Fruit fly (Drosophila melanogaster) whole organism: ENCODE data around the gene CG33643.

Experiments
- CG8478 ChIP-seq: fragments of >200 bp; optimal IDR thresholded peaks from 2 replicates; lab custom pipeline; 2018; ENCODE audit warnings: inconsistent platforms
- EcR ChIP-seq, 2 experiments: fragments of >200 bp; optimal IDR thresholded peaks; 2 replicates each; lab custom pipeline; 2017; ENCODE audit warnings: missing biosample characterization in 2 of 2, missing genetic modification characterization in 2 of 2, missing genetic modification reagents in 2 of 2
- pan ChIP-seq: fragments of >200 bp; optimal IDR thresholded peaks from 2 replicates; lab custom pipeline; 2017
- psq ChIP-seq: fragments of >200 bp; optimal IDR thresholded peaks from 2 replicates; lab custom pipeline; 2017
- usp ChIP-seq: fragments of >200 bp; optimal IDR thresholded peaks from 2 replicates; lab custom pipeline; 2017; ENCODE audit warnings: missing biosample characterization, missing genetic modification characterization, mixed read lengths

dm6 chr2L:13531785-13532184 is 911 bp downstream of the CG33643 start, which contains the start of gene CG33644:
- TF ChIP-seq CG8478 (lab: Kevin White, UChicago) (no peak), pan (lab: Kevin White, UChicago) (no peak), EcR (GFP tag; optimal IDR thresholded peaks at IDR 0.05; lab: Kevin White, UChicago) (no peak), usp (GFP tag; lab: Kevin White, UChicago) (no peak), psq (no peak)
